Worm (Caenorhabditis elegans) whole organism, late embryonic: ENCODE results near the gene cpf-1.

Experiments
- F13H6.1 ChIP-seq: sonication (generic microtip); optimal IDR thresholded peaks from 2 replicates; lab custom pipeline; 2016; ENCODE audit warnings: missing genetic modification characterization, missing compliant biosample characterization
- ceh-2 ChIP-seq: sonication (generic microtip); optimal IDR thresholded peaks from 2 replicates; lab custom pipeline; 2016; ENCODE audit warnings: missing genotype, missing genetic modification characterization, missing compliant biosample characterization
- ceh-31 ChIP-seq: sonication (generic microtip); optimal IDR thresholded peaks from 2 replicates; lab custom pipeline; 2016; ENCODE audit warnings: missing genetic modification characterization, missing compliant biosample characterization
- eyg-1 ChIP-seq: sonication (generic microtip); optimal IDR thresholded peaks from 2 replicates; lab custom pipeline; 2016; ENCODE audit warnings: missing genotype, missing genetic modification characterization, missing compliant biosample characterization
- fax-1 ChIP-seq: sonication (generic microtip); optimal IDR thresholded peaks from 2 replicates; lab custom pipeline; 2016; ENCODE audit warnings: missing genotype, missing genetic modification characterization, missing compliant biosample characterization
- gmeb-2 ChIP-seq: sonication (generic microtip); optimal IDR thresholded peaks from 2 replicates; lab custom pipeline; 2016; ENCODE audit warnings: missing genetic modification characterization, inconsistent platforms, missing compliant biosample characterization
- hlh-6 ChIP-seq: sonication (generic microtip); optimal IDR thresholded peaks from 2 replicates; lab custom pipeline; 2016; ENCODE audit warnings: missing genotype, missing genetic modification characterization, missing compliant biosample characterization
- hlh-8 ChIP-seq: sonication (generic microtip); optimal IDR thresholded peaks from 2 replicates; lab custom pipeline; 2016; ENCODE audit warnings: missing genotype, missing genetic modification characterization, missing compliant biosample characterization
- madf-2 ChIP-seq: sonication (generic microtip); optimal IDR thresholded peaks from 2 replicates; lab custom pipeline; 2017; ENCODE audit warnings: missing genetic modification characterization, missing compliant biosample characterization
- nhr-11 ChIP-seq: fragments of 150-350 bp; optimal IDR thresholded peaks from 2 replicates; lab custom pipeline; 2014; ENCODE audit warnings: missing biosample characterization, missing genetic modification characterization
- pqm-1 ChIP-seq: sonication (generic microtip); optimal IDR thresholded peaks from 2 replicates; lab custom pipeline; 2016; ENCODE audit warnings: missing genetic modification characterization, missing compliant biosample characterization
- pros-1 ChIP-seq: fragments of 150-350 bp; optimal IDR thresholded peaks from 2 replicates; lab custom pipeline; 2014; ENCODE audit warnings: missing biosample characterization, missing genetic modification reagents, missing genetic modification characterization
- sox-4 ChIP-seq: sonication (generic microtip); optimal IDR thresholded peaks from 2 replicates; lab custom pipeline; 2017; ENCODE audit warnings: mild to moderate bottlenecking, missing genetic modification characterization, inconsistent platforms, missing compliant biosample characterization
- syd-9 ChIP-seq: sonication (generic microtip); optimal IDR thresholded peaks from 2 replicates; lab custom pipeline; 2016; ENCODE audit warnings: mild to moderate bottlenecking, missing genetic modification characterization, moderate library complexity, missing compliant biosample characterization

DNA sequence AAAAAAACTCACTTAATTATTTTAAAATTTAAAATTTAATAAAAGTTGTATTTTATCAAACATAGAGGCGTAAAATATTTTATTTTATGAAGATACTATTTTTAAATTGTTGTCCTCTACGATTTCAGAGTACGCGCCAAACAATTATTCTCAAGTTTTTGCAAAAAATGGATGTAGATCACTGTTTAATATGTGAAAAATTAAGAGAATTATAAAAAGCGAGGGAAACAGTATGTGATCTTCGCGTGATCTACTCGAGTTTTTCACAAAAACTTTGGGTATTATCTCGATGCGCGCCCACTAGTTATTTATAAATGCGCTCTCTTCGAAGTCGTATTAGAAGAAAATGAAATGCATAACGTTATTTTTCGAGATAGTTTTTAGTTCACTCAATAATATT lies 46.6 kb upstream of the cpf-1 start:
- no peak for TF ChIP-seq hlh-6 (tag; lab: Kevin White, UChicago)
- no peak for TF ChIP-seq syd-9
- TF ChIP-seq ceh-2: no peak
- TF ChIP-seq pqm-1 (tag; lab: Kevin White, UChicago): no peak
- no peak for TF ChIP-seq nhr-11
- TF ChIP-seq sox-4 (tag; lab: Kevin White, UChicago): no peak
- no peak for TF ChIP-seq F13H6.1
- TF ChIP-seq gmeb-2 (tag; lab: Kevin White, UChicago): no peak
- TF ChIP-seq hlh-8: no peak
- TF ChIP-seq madf-2 (tag; lab: Kevin White, UChicago): no peak
- TF ChIP-seq eyg-1 (tag; lab: Kevin White, UChicago): no peak
- no peak for TF ChIP-seq ceh-31 (tag; lab: Kevin White, UChicago)
- TF ChIP-seq fax-1 (tag; lab: Kevin White, UChicago): no peak
- no peak for TF ChIP-seq pros-1
